Worm (Caenorhabditis elegans) whole organism, L4 larva: ENCODE data around the gene eri-9.

ENCODE experiments used
- F26F4.8 ChIP-seq: fragments of 200-800 bp; sonication (Bioruptor generic); conservative IDR thresholded peaks from 2 replicates; pipeline ENCODE4 v1.3.6; 2022; ENCODE audit warnings: missing genetic modification characterization, missing compliant biosample characterization
- F49E8.2 ChIP-seq: sonication (generic microtip); optimal IDR thresholded peaks from 2 replicates; lab custom pipeline; 2016; ENCODE audit warnings: missing compliant biosample characterization, mild to moderate bottlenecking, missing genetic modification characterization, borderline replicate concordance
- Y105C5A.15 ChIP-seq: fragments of 200-800 bp; sonication (Bioruptor generic); IDR thresholded peaks from 2 replicates; pipeline ENCODE4 v1.3.6; 2022; ENCODE audit warnings: missing genetic modification characterization, missing compliant biosample characterization
- Y48G9A.11 ChIP-seq: fragments of 200-800 bp; sonication (Bioruptor generic); IDR thresholded peaks from 2 replicates; pipeline ENCODE4 v1.3.6; 2022; ENCODE audit warnings: missing genetic modification reagents, missing genetic modification characterization, missing compliant biosample characterization
- Y5F2A.4 ChIP-seq: fragments of 200-800 bp; sonication (Bioruptor generic); optimal IDR thresholded peaks from 2 replicates; lab custom pipeline; 2018; ENCODE audit warnings: mild to moderate bottlenecking, missing genetic modification characterization, missing compliant biosample characterization
- aha-1 ChIP-seq: fragments of 150-350 bp; peaks from one replicate; lab custom pipeline; 2014; ENCODE audit warnings: missing biosample characterization, missing genetic modification characterization
- ceh-20 ChIP-seq: fragments of 200-800 bp; sonication (Bioruptor generic); IDR thresholded peaks from 2 replicates; pipeline ENCODE4 v1.3.6; 2022; ENCODE audit warnings: missing genetic modification reagents, missing genetic modification characterization, missing compliant biosample characterization
- ceh-32 ChIP-seq: sonication (generic microtip); optimal IDR thresholded peaks from 2 replicates; lab custom pipeline; 2016; ENCODE audit warnings: mild to moderate bottlenecking, missing genetic modification characterization, missing compliant biosample characterization; ENCODE audit not compliant: poor library complexity
- ceh-82 ChIP-seq: sonication (generic microtip); optimal IDR thresholded peaks from 2 replicates; lab custom pipeline; 2017; ENCODE audit warnings: missing biosample characterization, missing genetic modification characterization
- daf-16 ChIP-seq, 3 experiments: sonication (generic microtip); optimal IDR thresholded peaks; 2 replicates each; lab custom pipeline; 2016 to 2017; ENCODE audit warnings: missing genetic modification characterization in 3 of 3, missing genetic modification reagents in 3 of 3, mild to moderate bottlenecking in 2 of 3, missing compliant biosample characterization in 2 of 3, missing biosample characterization in 1 of 3, moderate library complexity in 1 of 3
- dmd-6 ChIP-seq: fragments of 200-800 bp; sonication (Bioruptor generic); IDR thresholded peaks from 2 replicates; pipeline ENCODE4 v1.3.6; 2022; ENCODE audit warnings: missing genetic modification reagents, missing genetic modification characterization, missing compliant biosample characterization
- duxl-1 ChIP-seq: sonication (generic microtip); optimal IDR thresholded peaks from 2 replicates; lab custom pipeline; 2016; ENCODE audit warnings: mild to moderate bottlenecking, missing genetic modification characterization, moderate library complexity, missing compliant biosample characterization; ENCODE audit not compliant: poor library complexity
- dve-1 ChIP-seq: sonication (generic microtip); optimal IDR thresholded peaks from 2 replicates; lab custom pipeline; 2017; ENCODE audit warnings: antibody characterized with exemption, mild to moderate bottlenecking, missing genetic modification characterization, missing compliant biosample characterization; ENCODE audit not compliant: insufficient read depth
- egl-27 ChIP-seq: sonication (generic microtip); optimal IDR thresholded peaks from 3 replicates; lab custom pipeline; 2017; ENCODE audit warnings: missing biosample characterization, missing genetic modification reagents, missing genetic modification characterization
- fos-1 ChIP-seq: fragments of 150-350 bp; optimal IDR thresholded peaks from 2 replicates; lab custom pipeline; 2014; ENCODE audit warnings: missing biosample characterization, missing genetic modification characterization
- gei-8 ChIP-seq: fragments of 200-800 bp; sonication (Bioruptor generic); optimal IDR thresholded peaks from 2 replicates; lab custom pipeline; 2018; ENCODE audit warnings: mild to moderate bottlenecking, missing genetic modification characterization, missing compliant biosample characterization
- hlh-11 ChIP-seq: fragments of 200-800 bp; sonication (Bioruptor generic); optimal IDR thresholded peaks from 2 replicates; lab custom pipeline; 2018; ENCODE audit warnings: mild to moderate bottlenecking, missing genetic modification characterization, missing compliant biosample characterization
- lin-1 ChIP-seq: fragments of 200-800 bp; sonication (Bioruptor generic); IDR thresholded peaks from 2 replicates; pipeline ENCODE4 v1.3.6; 2022; ENCODE audit warnings: missing genetic modification reagents, missing genetic modification characterization, missing compliant biosample characterization
- lin-38 ChIP-seq: fragments of 200-800 bp; sonication (Bioruptor generic); IDR thresholded peaks from 2 replicates; pipeline ENCODE4 v1.3.6; 2022; ENCODE audit warnings: missing genetic modification reagents, missing genetic modification characterization, missing compliant biosample characterization
- mdl-1 ChIP-seq, 2 experiments: fragments of 150-350 bp in 1 of 2; sonication (generic microtip) in 1 of 2; optimal IDR thresholded peaks; 2 replicates each; lab custom pipeline; 2014 to 2017; ENCODE audit warnings: missing biosample characterization in 2 of 2, missing genetic modification characterization in 2 of 2
- nhr-11 ChIP-seq: fragments of 150-350 bp; optimal IDR thresholded peaks from 2 replicates; lab custom pipeline; 2014; ENCODE audit warnings: missing biosample characterization, missing genetic modification characterization
- nhr-111 ChIP-seq: fragments of 200-800 bp; sonication (Bioruptor generic); optimal IDR thresholded peaks from 2 replicates; lab custom pipeline; 2018; ENCODE audit warnings: mild to moderate bottlenecking, missing genetic modification characterization, missing compliant biosample characterization
- nhr-28 ChIP-seq: fragments of 150-350 bp; optimal IDR thresholded peaks from 2 replicates; lab custom pipeline; 2014; ENCODE audit warnings: missing biosample characterization, missing genetic modification characterization
- nhr-41 ChIP-seq: fragments of 200-800 bp; sonication (Bioruptor generic); IDR thresholded peaks from 2 replicates; pipeline ENCODE4 v1.3.6; 2022; ENCODE audit warnings: missing genetic modification reagents, missing genetic modification characterization, missing compliant biosample characterization
- pha-4 ChIP-seq, 2 experiments: fragments of 150-350 bp in 1 of 2; fragments of 200-800 bp in 1 of 2; sonication (Bioruptor generic) in 1 of 2; IDR thresholded peaks in 1 of 2; optimal IDR thresholded peaks in 1 of 2; 2 replicates each; pipeline versions ENCODE4 v1.3.6 to Lab custom; 2014 to 2022; ENCODE audit warnings: missing genetic modification characterization in 2 of 2, missing genetic modification reagents in 2 of 2, missing biosample characterization in 1 of 2, missing compliant biosample characterization in 1 of 2
- pqm-1 ChIP-seq: sonication (generic microtip); optimal IDR thresholded peaks from 2 replicates; lab custom pipeline; 2017; ENCODE audit warnings: missing biosample characterization, missing genetic modification characterization
- saeg-2 ChIP-seq: fragments of 200-800 bp; sonication (Bioruptor generic); IDR thresholded peaks from 2 replicates; pipeline ENCODE4 v1.3.6; 2022; ENCODE audit warnings: missing genetic modification reagents, missing genetic modification characterization, missing compliant biosample characterization
- set-16 ChIP-seq: fragments of 200-800 bp; sonication (Bioruptor generic); IDR thresholded peaks from 2 replicates; pipeline ENCODE4 v1.3.6; 2022; ENCODE audit warnings: missing genetic modification reagents, missing genetic modification characterization, missing compliant biosample characterization
- spr-3 ChIP-seq: fragments of 200-800 bp; sonication (Bioruptor generic); optimal IDR thresholded peaks from 2 replicates; lab custom pipeline; 2018; ENCODE audit warnings: mild to moderate bottlenecking, missing genetic modification characterization, missing compliant biosample characterization
- unc-39 ChIP-seq: sonication (generic microtip); optimal IDR thresholded peaks from 2 replicates; lab custom pipeline; 2017; ENCODE audit warnings: missing biosample characterization, missing genetic modification characterization
- unc-62 ChIP-seq, 3 experiments: fragments of 150-350 bp in 1 of 3; sonication (generic microtip); optimal IDR thresholded peaks in 2 of 3; peaks in 1 of 3; 1 replicate in 1 of 3; 2 replicates in 2 of 3; lab custom pipeline; 2014 to 2017; ENCODE audit warnings: missing biosample characterization in 3 of 3, missing genetic modification characterization in 3 of 3, missing genetic modification reagents in 3 of 3, missing genotype in 1 of 3

The eri-9 gene

DNA sequence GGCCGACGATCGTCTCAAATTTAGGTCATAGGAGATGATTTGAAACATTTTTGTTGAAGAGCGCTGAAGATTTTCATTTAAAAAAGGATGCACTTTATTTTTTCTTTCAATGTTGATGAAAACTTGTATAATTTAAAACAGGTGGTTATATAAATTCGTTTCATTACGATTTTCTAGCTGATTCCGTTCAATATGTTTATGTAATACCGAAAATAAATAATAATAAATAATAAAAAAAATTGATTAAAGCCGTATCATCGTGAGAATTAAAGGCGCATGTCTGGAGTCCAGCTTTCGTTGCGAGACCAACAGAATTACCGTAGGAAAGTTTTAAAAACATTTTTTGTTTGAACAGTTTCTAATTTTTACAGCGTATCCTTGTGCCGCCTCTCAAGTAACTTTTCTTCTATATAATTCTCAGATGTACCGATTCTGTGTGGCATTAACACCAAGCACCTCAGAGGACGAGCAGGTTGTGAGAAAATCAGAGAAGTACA, at the start of gene eri-9, which contains the start of gene C26E6.12:
Gene eri-9, plus strand, starts transcription at position 248 of the 497 bp plus-strand sequence.
Gene C26E6.12, minus strand, starts transcription at position 51 of the 497 bp plus-strand sequence.
- no peak for TF ChIP-seq dmd-6

- peak; percentile 13 for TF ChIP-seq dve-1
- no peak for TF ChIP-seq daf-16 (GFP tag; optimal IDR thresholded peaks at IDR 0.05; lab: Kevin White, UChicago)
- TF ChIP-seq daf-16 (tag; optimal IDR thresholded peaks at IDR 0.05; lab: Kevin White, UChicago), result peak; percentile 17
- no peak for TF ChIP-seq nhr-111 (GFP tag; lab: Kevin White, UChicago)
- TF ChIP-seq pqm-1, result peak; percentile 56
These were observed 48.8 kb upstream of the eri-9 start, which contains the start of gene clec-5 for ce11 chrIII:4883429-4883828. clec-5 (minus strand) TSS chrIII:4883606.

DNA sequence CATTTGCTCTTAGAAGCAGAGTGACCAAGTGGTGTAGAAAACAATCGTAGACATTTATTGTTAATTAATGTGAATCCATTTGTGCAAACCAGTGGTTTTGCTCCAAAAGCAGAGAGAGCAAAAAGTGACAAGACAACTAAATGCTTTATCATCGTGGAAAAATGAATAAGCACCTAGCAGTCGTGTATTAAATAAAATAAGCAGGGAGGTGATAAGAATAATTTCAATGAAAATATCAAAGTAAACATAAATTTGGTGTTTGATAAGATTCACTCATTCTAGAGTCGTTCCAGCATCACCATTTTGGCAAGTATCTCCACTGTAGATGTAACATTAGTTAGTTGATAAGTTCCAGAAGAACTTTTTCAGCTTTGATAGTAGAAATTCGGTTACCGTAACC, 45.0 kb upstream of the eri-9 start, which contains the start of gene clec-6:
Gene clec-6, minus strand, starts transcription at position 154 of the 400 bp plus-strand sequence.
- no peak for TF ChIP-seq Y5F2A.4 (GFP tag; lab: Kevin White, UChicago)
- no peak for TF ChIP-seq daf-16 (GFP tag; optimal IDR thresholded peaks at IDR 0.05; lab: Kevin White, UChicago)
- TF ChIP-seq daf-16 (tag; optimal IDR thresholded peaks at IDR 0.05; lab: Kevin White, UChicago), result peak; percentile 42
- peak; percentile 36; the same call in 1 of the 2 replicates for TF ChIP-seq dmd-6
- TF ChIP-seq nhr-28, result peak; percentile 8

- TF ChIP-seq nhr-41 (GFP tag; lab: Robert Waterston, UW) (no peak), lin-1 (GFP tag; lab: Robert Waterston, UW) (no peak), gei-8 (GFP tag; lab: Kevin White, UChicago) (no peak), duxl-1 (no peak), F26F4.8 (no peak), set-16 (GFP tag; lab: Robert Waterston, UW) (no peak), lin-38 (GFP tag; lab: Robert Waterston, UW) (peak; percentile 45; the same call in 1 of the 2 replicates), Y105C5A.15 (GFP tag; lab: Robert Waterston, UW) (no peak), nhr-11 (tag; lab: Kevin White, UChicago) (no peak), nhr-28 (no peak), ceh-32 (no peak), aha-1 (peak; percentile 70), fos-1 (tag; lab: Kevin White, UChicago) (no peak), saeg-2 (no peak)
These were observed 41.3 kb upstream of the eri-9 start, which contains the start of gene F26F4.5 for ce11 chrIII:4890997-4891396. F26F4.5 (minus strand) TSS chrIII:4891252.

DNA sequence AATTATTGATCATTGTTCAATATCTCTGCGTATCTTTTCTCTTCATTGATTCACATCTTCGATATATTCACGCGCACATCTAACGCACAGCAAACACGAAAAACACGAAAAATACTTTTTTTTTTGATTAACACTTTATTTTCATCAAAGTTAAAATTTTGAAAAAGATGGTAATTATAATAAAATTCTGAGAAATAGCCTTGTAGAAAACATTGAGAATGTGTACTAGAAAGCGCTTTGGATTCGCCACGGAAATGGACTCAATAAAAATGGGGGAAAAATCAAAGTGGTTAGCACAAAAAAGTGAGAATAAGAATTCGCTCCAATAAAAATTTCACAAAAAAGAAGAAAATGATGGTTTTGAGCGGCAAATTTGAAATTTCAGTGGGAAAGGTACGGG, 38.7 kb upstream of the eri-9 start, which contains the start of gene F26F4.6:
Gene F26F4.6, minus strand, starts transcription at position 101 of the 400 bp plus-strand sequence.
- TF ChIP-seq Y48G9A.11 (GFP tag; lab: Robert Waterston, UW) (no peak), dmd-6 (no peak), spr-3 (GFP tag; lab: Kevin White, UChicago) (no peak), ceh-20 (GFP tag; lab: Robert Waterston, UW) (no peak), unc-39 (tag; lab: Kevin White, UChicago) (no peak), mdl-1 (tag; optimal IDR thresholded peaks at IDR 0.05; lab: Kevin White, UChicago) (no peak), F49E8.2 (tag; lab: Kevin White, UChicago) (no peak), ceh-82 (no peak), Y5F2A.4 (GFP tag; lab: Kevin White, UChicago) (no peak), pha-4 (GFP tag; IDR thresholded peaks at IDR 0.05; lab: Robert Waterston, UW) (no peak), pha-4 (tag; optimal IDR thresholded peaks at IDR 0.05; lab: Kevin White, UChicago) (no peak), egl-27 (tag; lab: Kevin White, UChicago) (no peak)

- no peak for TF ChIP-seq saeg-2
- no peak for TF ChIP-seq hlh-11 (tag; lab: Kevin White, UChicago)
- peak in 1 of 2 experiments; percentile 91 for TF ChIP-seq unc-62 (GFP tag; optimal IDR thresholded peaks at IDR 0.05 in 1 of 2; lab: Kevin White, UChicago)
- TF ChIP-seq unc-62 (tag; optimal IDR thresholded peaks at IDR 0.05; lab: Kevin White, UChicago), result no peak
- TF ChIP-seq egl-27 (tag; lab: Kevin White, UChicago), result no peak
These were observed 36.9 kb upstream of the eri-9 start for ce11 chrIII:4895313-4895712.
